Fruit fly (Drosophila melanogaster) whole organism, embryonic: ENCODE results near the gene CG9757.

ENCODE experiments used
- Bteb2 ChIP-seq: fragments of 200-800 bp; sonication (Bioruptor generic); optimal IDR thresholded peaks from 2 replicates; lab custom pipeline; 2016; ENCODE audit warnings: missing biosample characterization, missing genetic modification characterization
- CG1233 ChIP-seq: fragments of 200-800 bp; sonication (Bioruptor generic); optimal IDR thresholded peaks from 4 replicates; lab custom pipeline; 2018; ENCODE audit warnings: missing biosample characterization, mild to moderate bottlenecking, missing genetic modification characterization
- CG12391 ChIP-seq: fragments of 200-800 bp; sonication (Bioruptor generic); optimal IDR thresholded peaks from 3 replicates; lab custom pipeline; 2018; ENCODE audit warnings: missing biosample characterization, mild to moderate bottlenecking, missing genetic modification characterization, moderate library complexity
- CG14710 ChIP-seq: fragments of 200-800 bp; sonication (Bioruptor generic); optimal IDR thresholded peaks from 3 replicates; lab custom pipeline; 2019; ENCODE audit warnings: missing biosample characterization, mild to moderate bottlenecking, missing genetic modification characterization, moderate library complexity
- CG14965 ChIP-seq: fragments of 200-800 bp; sonication (Bioruptor generic); optimal IDR thresholded peaks from 2 replicates; lab custom pipeline; 2016; ENCODE audit warnings: missing biosample characterization, missing genetic modification characterization, borderline replicate concordance
- CG16815 ChIP-seq: fragments of 200-800 bp; sonication (Bioruptor generic); optimal IDR thresholded peaks from 3 replicates; lab custom pipeline; 2017; ENCODE audit warnings: missing biosample characterization, mild to moderate bottlenecking, missing genetic modification characterization
- CG17328 ChIP-seq: fragments of 200-800 bp; sonication (Bioruptor generic); IDR thresholded peaks from 2 replicates; pipeline ENCODE4 v1.3.6; 2022; ENCODE audit warnings: missing biosample characterization, missing genetic modification characterization
- CG17612 ChIP-seq: fragments of 200-800 bp; sonication (Bioruptor generic); IDR thresholded peaks from 2 replicates; pipeline ENCODE4 v1.3.6; 2022; ENCODE audit warnings: missing biosample characterization, missing genetic modification characterization
- CG1792 ChIP-seq: fragments of 200-800 bp; sonication (Bioruptor generic); optimal IDR thresholded peaks from 2 replicates; lab custom pipeline; 2016; ENCODE audit warnings: missing biosample characterization, missing genetic modification characterization
- CG18262 ChIP-seq: fragments of 200-800 bp; optimal IDR thresholded peaks from 3 replicates; lab custom pipeline; 2019; ENCODE audit warnings: missing biosample characterization, mild to moderate bottlenecking, missing genetic modification characterization, moderate library complexity
- CG4360 ChIP-seq: fragments of 200-800 bp; sonication (Bioruptor generic); IDR thresholded peaks from 2 replicates; pipeline ENCODE4 v1.3.6; 2022; ENCODE audit warnings: missing biosample characterization, missing genetic modification characterization
- CG7556 ChIP-seq: fragments of 200-800 bp; sonication (Bioruptor generic); optimal IDR thresholded peaks from 2 replicates; lab custom pipeline; 2017; ENCODE audit warnings: missing biosample characterization, mild to moderate bottlenecking, missing genetic modification characterization
- CG7839 ChIP-seq: fragments of 200-800 bp; sonication (Bioruptor generic); optimal IDR thresholded peaks from 3 replicates; lab custom pipeline; 2018; ENCODE audit warnings: missing biosample characterization, mild to moderate bottlenecking, missing genetic modification characterization, moderate library complexity
- CG7987 ChIP-seq: fragments of 200-800 bp; sonication (Bioruptor generic); optimal IDR thresholded peaks from 2 replicates; lab custom pipeline; 2018; ENCODE audit warnings: missing biosample characterization, mild to moderate bottlenecking, missing genetic modification characterization, moderate library complexity
- CG8478 ChIP-seq: fragments of >200 bp; optimal IDR thresholded peaks from 2 replicates; lab custom pipeline; 2018
- D ChIP-seq, 2 experiments: fragments of 200-800 bp in 1 of 2; fragments of >200 bp in 1 of 2; sonication (Bioruptor generic) in 1 of 2; optimal IDR thresholded peaks; 2 replicates in 1 of 2; 3 replicates in 1 of 2; lab custom pipeline; 2017; ENCODE audit warnings: mild to moderate bottlenecking in 1 of 2, missing biosample characterization in 1 of 2, missing genetic modification characterization in 1 of 2, missing genetic modification reagents in 1 of 2
- Dbx ChIP-seq: fragments of 200-800 bp; sonication (Bioruptor generic); IDR thresholded peaks from 3 replicates; pipeline ENCODE4 v1.3.6; 2022; ENCODE audit warnings: missing biosample characterization, missing genetic modification characterization
- Fer3 ChIP-seq: fragments of 200-800 bp; sonication (Bioruptor generic); optimal IDR thresholded peaks from 2 replicates; lab custom pipeline; 2018; ENCODE audit warnings: missing biosample characterization, mild to moderate bottlenecking, missing genetic modification characterization, moderate library complexity
- GATAe ChIP-seq: fragments of 200-800 bp; sonication (Bioruptor generic); conservative IDR thresholded peaks from 2 replicates; pipeline ENCODE4 v1.3.6; 2022; ENCODE audit warnings: missing biosample characterization, missing genetic modification characterization
- Hr3 ChIP-seq: fragments of 200-800 bp; sonication (Bioruptor generic); optimal IDR thresholded peaks from 3 replicates; lab custom pipeline; 2016; ENCODE audit warnings: missing biosample characterization, missing genetic modification characterization
- Hr51 ChIP-seq, 2 experiments: fragments of 200-800 bp; sonication (Bioruptor generic); optimal IDR thresholded peaks; 2 replicates in 1 of 2; 3 replicates in 1 of 2; lab custom pipeline; 2016 to 2018; ENCODE audit warnings: missing biosample characterization in 2 of 2, missing genetic modification characterization in 2 of 2, mild to moderate bottlenecking in 1 of 2, moderate library complexity in 1 of 2
- Jarid2 ChIP-seq: fragments of 200-800 bp; sonication (Bioruptor generic); optimal IDR thresholded peaks from 3 replicates; lab custom pipeline; 2017; ENCODE audit warnings: mild to moderate bottlenecking, missing biosample characterization, missing genetic modification reagents, missing genetic modification characterization
- MESR4 ChIP-seq: fragments of 200-800 bp; sonication (Bioruptor generic); optimal IDR thresholded peaks from 2 replicates; lab custom pipeline; 2018; ENCODE audit warnings: missing biosample characterization, mild to moderate bottlenecking, missing genetic modification characterization, moderate library complexity
- MTF-1 ChIP-seq: fragments of 200-800 bp; sonication (Bioruptor generic); optimal IDR thresholded peaks from 2 replicates; lab custom pipeline; 2018; ENCODE audit warnings: missing biosample characterization, mild to moderate bottlenecking, missing genetic modification characterization, borderline replicate concordance
- NC2β ChIP-seq: fragments of 200-800 bp; sonication (Bioruptor generic); optimal IDR thresholded peaks from 2 replicates; lab custom pipeline; 2016; ENCODE audit warnings: missing biosample characterization, missing genetic modification characterization
- NK7.1 ChIP-seq: fragments of 200-800 bp; sonication (Bioruptor generic); optimal IDR thresholded peaks from 3 replicates; lab custom pipeline; 2016; ENCODE audit warnings: missing biosample characterization, missing genetic modification characterization
- Neu2 ChIP-seq: fragments of 200-800 bp; sonication (Bioruptor generic); optimal IDR thresholded peaks from 3 replicates; lab custom pipeline; 2016; ENCODE audit warnings: missing biosample characterization, missing genetic modification characterization, borderline replicate concordance
- Nf-YB ChIP-seq: fragments of 200-800 bp; sonication (Bioruptor generic); optimal IDR thresholded peaks from 3 replicates; lab custom pipeline; 2019; ENCODE audit warnings: missing biosample characterization, mild to moderate bottlenecking, missing genetic modification characterization, moderate library complexity
- Nf-YC ChIP-seq: fragments of 200-800 bp; optimal IDR thresholded peaks from 3 replicates; lab custom pipeline; 2019; ENCODE audit warnings: missing biosample characterization, mild to moderate bottlenecking, missing genetic modification characterization, moderate library complexity
- NfI ChIP-seq: fragments of 200-800 bp; sonication (Bioruptor generic); optimal IDR thresholded peaks from 3 replicates; lab custom pipeline; 2018; ENCODE audit warnings: missing biosample characterization, mild to moderate bottlenecking, missing genetic modification characterization, moderate library complexity
- PHDP ChIP-seq: fragments of 200-800 bp; sonication (Bioruptor generic); optimal IDR thresholded peaks from 3 replicates; lab custom pipeline; 2018; ENCODE audit warnings: missing biosample characterization, mild to moderate bottlenecking, missing genetic modification characterization, moderate library complexity
- Ptx1 ChIP-seq: fragments of 200-800 bp; sonication (Bioruptor generic); IDR thresholded peaks from 2 replicates; pipeline ENCODE4 v1.3.6; 2022; ENCODE audit warnings: missing biosample characterization, missing genetic modification characterization
- Ravus ChIP-seq: fragments of 200-800 bp; sonication (Bioruptor generic); IDR thresholded peaks from 2 replicates; pipeline ENCODE4 v1.3.6; 2022; ENCODE audit warnings: missing biosample characterization, missing genetic modification characterization
- Sry-β ChIP-seq: fragments of 200-800 bp; sonication (Bioruptor generic); optimal IDR thresholded peaks from 2 replicates; lab custom pipeline; 2018; ENCODE audit warnings: missing biosample characterization, mild to moderate bottlenecking, missing genetic modification characterization, moderate library complexity
- br ChIP-seq: fragments of >200 bp; optimal IDR thresholded peaks from 2 replicates; lab custom pipeline; 2017
- cg ChIP-seq: fragments of 200-800 bp; sonication (Bioruptor generic); optimal IDR thresholded peaks from 3 replicates; lab custom pipeline; 2019; ENCODE audit warnings: missing biosample characterization, mild to moderate bottlenecking, missing genetic modification characterization, moderate library complexity
- ci ChIP-seq: fragments of 200-800 bp; sonication (Bioruptor generic); IDR thresholded peaks from 3 replicates; pipeline ENCODE4 v1.3.6; 2022; ENCODE audit warnings: missing biosample characterization, missing genetic modification characterization
- fu2 ChIP-seq: fragments of 200-800 bp; sonication (Bioruptor generic); optimal IDR thresholded peaks from 2 replicates; lab custom pipeline; 2016; ENCODE audit warnings: missing biosample characterization, missing genetic modification characterization
- gcm ChIP-seq: fragments of 200-800 bp; sonication (Bioruptor generic); optimal IDR thresholded peaks from 2 replicates; lab custom pipeline; 2019; ENCODE audit warnings: missing biosample characterization, mild to moderate bottlenecking, missing genetic modification characterization, moderate library complexity
- grau ChIP-seq: fragments of 200-800 bp; optimal IDR thresholded peaks from 3 replicates; lab custom pipeline; 2019; ENCODE audit warnings: missing biosample characterization, mild to moderate bottlenecking, missing genetic modification characterization, moderate library complexity
- grn ChIP-seq: fragments of 200-800 bp; sonication (Bioruptor generic); optimal IDR thresholded peaks from 3 replicates; lab custom pipeline; 2017; ENCODE audit warnings: missing biosample characterization, missing genetic modification characterization
- jigr1 ChIP-seq: fragments of 200-800 bp; sonication (Bioruptor generic); IDR thresholded peaks from 3 replicates; pipeline ENCODE4 v1.3.6; 2022; ENCODE audit warnings: missing biosample characterization, missing genetic modification characterization
- lov ChIP-seq, 2 experiments: fragments of 200-800 bp in 1 of 2; fragments of >200 bp in 1 of 2; sonication (Bioruptor generic) in 1 of 2; IDR thresholded peaks in 1 of 2; optimal IDR thresholded peaks in 1 of 2; 2 replicates in 1 of 2; 3 replicates in 1 of 2; pipeline versions ENCODE4 v1.3.6 to Lab custom; 2017 to 2022; ENCODE audit warnings: missing biosample characterization in 1 of 2, missing genetic modification characterization in 1 of 2
- nerfin-1 ChIP-seq: fragments of 200-800 bp; sonication (Bioruptor generic); optimal IDR thresholded peaks from 3 replicates; lab custom pipeline; 2019; ENCODE audit warnings: missing biosample characterization, mild to moderate bottlenecking, missing genetic modification characterization, moderate library complexity
- prd ChIP-seq, 3 experiments: fragments of >200 bp in 2 of 3; fragments of 200-800 bp in 1 of 3; sonication (Bioruptor generic) in 1 of 3; optimal IDR thresholded peaks in 2 of 3; IDR thresholded peaks in 1 of 3; 2 replicates in 2 of 3; 3 replicates in 1 of 3; pipeline versions ENCODE4 v1.3.6 to Lab custom; 2017 to 2022; ENCODE audit warnings: missing biosample characterization in 1 of 3, missing genetic modification characterization in 1 of 3
- shn ChIP-seq: fragments of 200-800 bp; sonication (Bioruptor generic); optimal IDR thresholded peaks from 3 replicates; lab custom pipeline; 2016; ENCODE audit warnings: missing biosample characterization, missing genetic modification characterization
- tio ChIP-seq: fragments of 200-800 bp; sonication (Bioruptor generic); optimal IDR thresholded peaks from 2 replicates; lab custom pipeline; 2017; ENCODE audit warnings: missing biosample characterization, missing genetic modification characterization, inconsistent platforms

The CG9757 gene

dm6 chr3R:13659865-13660738, 47.9 kb upstream of the CG9757 start, which contains the start of gene Hrb87F (continued):
- no peak for TF ChIP-seq prd (optimal IDR thresholded peaks at IDR 0.05; lab: Kevin White, UChicago)
- peak; percentile 55; the same call in 2 of the 3 replicates for TF ChIP-seq prd (GFP tag; IDR thresholded peaks at IDR 0.05; lab: Robert Waterston, UW)
- TF ChIP-seq CG7839: no peak
- no peak for TF ChIP-seq Neu2
- no peak for TF ChIP-seq lov (optimal IDR thresholded peaks at IDR 0.05; lab: Kevin White, UChicago)
- peak; percentile 22; the same call in 1 of the 3 replicates for TF ChIP-seq lov (GFP tag; IDR thresholded peaks at IDR 0.05; lab: Robert Waterston, UW)
- no peak for TF ChIP-seq CG1792 (GFP tag; lab: Kevin White, UChicago)
- TF ChIP-seq CG7987: peak; percentile 60
- TF ChIP-seq CG17612: no peak
- TF ChIP-seq ci (GFP tag; lab: Robert Waterston, UW): peak; percentile 52; the same call in 1 of the 3 replicates
- TF ChIP-seq MESR4 (GFP tag; lab: Kevin White, UChicago): peak; percentile 85
- TF ChIP-seq grau (tag; lab: Kevin White, UChicago): no peak
- TF ChIP-seq Hr51 (GFP tag; optimal IDR thresholded peaks at IDR 0.05; lab: Kevin White, UChicago): no peak
- no peak for TF ChIP-seq CG14965 (GFP tag; lab: Kevin White, UChicago)
- no peak for TF ChIP-seq PHDP (tag; lab: Kevin White, UChicago)
- TF ChIP-seq grn: no peak
- TF ChIP-seq nerfin-1: no peak
- no peak for TF ChIP-seq gcm (GFP tag; lab: Kevin White, UChicago)
- no peak for TF ChIP-seq fu2 (GFP tag; lab: Kevin White, UChicago)
- TF ChIP-seq CG4360 (GFP tag; lab: Robert Waterston, UW): no peak
- no peak for TF ChIP-seq Jarid2 (GFP tag; lab: Kevin White, UChicago)
- TF ChIP-seq Dbx (GFP tag; lab: Robert Waterston, UW): no peak
- no peak for TF ChIP-seq Bteb2 (GFP tag; lab: Kevin White, UChicago)
- TF ChIP-seq NK7.1 (GFP tag; lab: Kevin White, UChicago): no peak
- TF ChIP-seq br: no peak
- TF ChIP-seq Ravus (GFP tag; lab: Robert Waterston, UW): no peak
- no peak for TF ChIP-seq CG8478 (lab: Kevin White, UChicago)
- no peak for TF ChIP-seq NC2β (GFP tag; lab: Kevin White, UChicago)
- TF ChIP-seq Ptx1 (GFP tag; lab: Robert Waterston, UW): peak; percentile 29; the same call in 1 of the 2 replicates
- no peak for TF ChIP-seq CG16815 (GFP tag; lab: Kevin White, UChicago)
- no peak for TF ChIP-seq Nf-YC
- peak; percentile 49 for TF ChIP-seq cg (GFP tag; lab: Kevin White, UChicago)
- TF ChIP-seq shn (GFP tag; lab: Kevin White, UChicago): no peak
- TF ChIP-seq CG1233 (GFP tag; lab: Kevin White, UChicago): no peak
- TF ChIP-seq MTF-1 (GFP tag; lab: Kevin White, UChicago): no peak
- TF ChIP-seq jigr1 (GFP tag; lab: Robert Waterston, UW): no peak
- TF ChIP-seq Sry-β (GFP tag; lab: Kevin White, UChicago): no peak
- TF ChIP-seq Hr3 (GFP tag; lab: Kevin White, UChicago): no peak
- TF ChIP-seq CG12391 (tag; lab: Kevin White, UChicago): no peak
- no peak for TF ChIP-seq CG18262 (tag; lab: Kevin White, UChicago)
- no peak for TF ChIP-seq CG17328
- TF ChIP-seq CG14710: no peak
- no peak for TF ChIP-seq Fer3
- no peak for TF ChIP-seq CG7556 (GFP tag; lab: Kevin White, UChicago)
- no peak for TF ChIP-seq GATAe (GFP tag; lab: Robert Waterston, UW)
- TF ChIP-seq tio: no peak
- TF ChIP-seq NfI (GFP tag; lab: Kevin White, UChicago): no peak
- TF ChIP-seq Nf-YB (GFP tag; lab: Kevin White, UChicago): no peak
- TF ChIP-seq D (optimal IDR thresholded peaks at IDR 0.05; lab: Kevin White, UChicago): no peak
- TF ChIP-seq D (GFP tag; optimal IDR thresholded peaks at IDR 0.05; lab: Kevin White, UChicago): no peak
